Fruit fly (Drosophila melanogaster): ENCODE data around the gene PolE1.

PolE1 gene

dm6 chr3R:23395720-23396119 lies 47.8 kb downstream of the PolE1 start (continued):
- no peak for TF ChIP-seq esn (GFP tag; optimal IDR thresholded peaks at IDR 0.05)
- no peak for TF ChIP-seq CG1621 (tag; optimal IDR thresholded peaks at IDR 0.05)
- no peak for TF ChIP-seq CG34406 (GFP tag; optimal IDR thresholded peaks at IDR 0.05)
- peak; percentile 60 for TF ChIP-seq Lpt (GFP tag; optimal IDR thresholded peaks at IDR 0.05)
- no peak for TF ChIP-seq CG10669 (GFP tag; optimal IDR thresholded peaks at IDR 0.05)
- peak; percentile 72 for TF ChIP-seq CG6276 (GFP tag; optimal IDR thresholded peaks at IDR 0.05)
- no peak for TF ChIP-seq CG16779 (tag; optimal IDR thresholded peaks at IDR 0.05)

dm6 chr3R:23396548-23397294 lies 48.8 kb downstream of the PolE1 start:
- no peak for TF ChIP-seq Smox (GFP tag; optimal IDR thresholded peaks at IDR 0.05)
- no peak for TF ChIP-seq ss (GFP tag; optimal IDR thresholded peaks at IDR 0.05)
- TF ChIP-seq lz (GFP tag; optimal IDR thresholded peaks at IDR 0.05) = no peak
- TF ChIP-seq CG32006 (GFP tag; optimal IDR thresholded peaks at IDR 0.05) = peak; percentile 63
- TF ChIP-seq CG31627 (GFP tag; optimal IDR thresholded peaks at IDR 0.05) = no peak
- TF ChIP-seq net (GFP tag; optimal IDR thresholded peaks at IDR 0.05) = no peak
- TF ChIP-seq CG1621 (tag; optimal IDR thresholded peaks at IDR 0.05) = no peak
- TF ChIP-seq Hr39 (GFP tag; optimal IDR thresholded peaks at IDR 0.05) = no peak
- no peak for TF ChIP-seq CG6792 (GFP tag; optimal IDR thresholded peaks at IDR 0.05)
- TF ChIP-seq topi (GFP tag; optimal IDR thresholded peaks at IDR 0.05) = no peak
- TF ChIP-seq CG8632 (GFP tag; optimal IDR thresholded peaks at IDR 0.05) = no peak
- no peak for TF ChIP-seq CG3032 (tag; optimal IDR thresholded peaks at IDR 0.05)
- no peak for TF ChIP-seq Eip75B (GFP tag; optimal IDR thresholded peaks at IDR 0.05)
- no peak for TF ChIP-seq Eip93F (GFP tag; optimal IDR thresholded peaks at IDR 0.05)
- peak; percentile 77 for TF ChIP-seq CG8119 (GFP tag; IDR thresholded peaks at IDR 0.05)
- no peak for TF ChIP-seq acj6 (GFP tag; optimal IDR thresholded peaks at IDR 0.05)
- TF ChIP-seq CG4318 (GFP tag; optimal IDR thresholded peaks at IDR 0.05) = peak; percentile 19
- no peak for TF ChIP-seq fkh (GFP tag; optimal IDR thresholded peaks at IDR 0.05)
- TF ChIP-seq CG10631 (GFP tag; optimal IDR thresholded peaks at IDR 0.05) = peak; percentile 18
- no peak for TF ChIP-seq CG10669 (GFP tag; optimal IDR thresholded peaks at IDR 0.05)
- TF ChIP-seq Ets21C (GFP tag; optimal IDR thresholded peaks at IDR 0.05) = no peak
- TF ChIP-seq svp (GFP tag) = no peak
- TF ChIP-seq pdm3 (GFP tag; optimal IDR thresholded peaks at IDR 0.05) = no peak
- TF ChIP-seq CG8319 (GFP tag; optimal IDR thresholded peaks at IDR 0.05) = no peak
- no peak for TF ChIP-seq salr (GFP tag; optimal IDR thresholded peaks at IDR 0.05)
- no peak for TF ChIP-seq CG3919 (GFP tag; optimal IDR thresholded peaks at IDR 0.05)
- no peak for TF ChIP-seq dsx (GFP tag; optimal IDR thresholded peaks at IDR 0.05; ENCODE audit: poor library complexity, severe bottlenecking)
- TF ChIP-seq achi (GFP tag; optimal IDR thresholded peaks at IDR 0.05) = peak; percentile 2
- peak; percentile 69 for TF ChIP-seq CG15336 (GFP tag; IDR thresholded peaks at IDR 0.05)
- TF ChIP-seq Hr4 (GFP tag; optimal IDR thresholded peaks at IDR 0.05) = peak; percentile 39
- peak; percentile 42; the same call in 1 of the 3 replicates for TF ChIP-seq eg (GFP tag; IDR thresholded peaks at IDR 0.05)
- no peak for TF ChIP-seq Sox102F (GFP tag; optimal IDR thresholded peaks at IDR 0.05)
- no peak for TF ChIP-seq CG9139 (GFP tag; optimal IDR thresholded peaks at IDR 0.05)
- no peak for TF ChIP-seq Blimp-1 (GFP tag; optimal IDR thresholded peaks at IDR 0.05)
- peak; percentile 63 for TF ChIP-seq Eip78C (GFP tag)
- TF ChIP-seq CG6276 (GFP tag; optimal IDR thresholded peaks at IDR 0.05) = peak; percentile 55
- no peak for TF ChIP-seq Hr38 (GFP tag; optimal IDR thresholded peaks at IDR 0.05)
- TF ChIP-seq fd59A (GFP tag; optimal IDR thresholded peaks at IDR 0.05) = no peak
- no peak for TF ChIP-seq Met (GFP tag; optimal IDR thresholded peaks at IDR 0.05)
- TF ChIP-seq cyc (GFP tag; optimal IDR thresholded peaks at IDR 0.05) = no peak
- TF ChIP-seq fd85E (GFP tag; optimal IDR thresholded peaks at IDR 0.05) = no peak
- no peak for TF ChIP-seq CG7368 (GFP tag; optimal IDR thresholded peaks at IDR 0.05)
- TF ChIP-seq OdsH (GFP tag; optimal IDR thresholded peaks at IDR 0.05) = peak; percentile 4
- no peak for TF ChIP-seq vri (GFP tag; optimal IDR thresholded peaks at IDR 0.05)
- no peak for TF ChIP-seq Ets96B (tag; optimal IDR thresholded peaks at IDR 0.05)
- TF ChIP-seq CG34406 (GFP tag; optimal IDR thresholded peaks at IDR 0.05) = no peak

All from whole organism, prepupa.